Fruit fly (Drosophila melanogaster): Measurements from ENCODE around the gene spn-D.

DNA sequence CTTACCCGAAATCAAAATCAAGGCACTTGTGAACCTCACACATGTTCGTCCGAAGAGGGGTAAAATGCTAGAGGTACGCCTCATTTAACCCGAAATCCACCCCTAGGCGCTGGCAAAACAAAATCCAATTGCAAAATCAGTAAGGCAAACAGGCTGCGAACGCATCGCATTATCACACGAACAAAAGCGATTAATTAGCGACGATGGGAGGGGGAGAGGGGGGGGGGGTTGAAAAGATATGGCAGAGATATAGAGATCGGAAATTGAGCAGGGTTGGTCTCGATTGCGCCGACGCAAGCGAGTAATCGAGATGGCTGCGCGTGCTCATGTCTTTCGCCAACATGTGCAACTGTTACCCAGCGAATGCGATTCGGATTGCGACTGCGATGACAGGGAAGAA is 31.4 kb downstream of the spn-D start:
- TF ChIP-seq ss (GFP tag; optimal IDR thresholded peaks at IDR 0.05) (no peak), CG8319 (GFP tag; optimal IDR thresholded peaks at IDR 0.05) (no peak), Lpt (GFP tag; optimal IDR thresholded peaks at IDR 0.05) (no peak), achi (GFP tag; optimal IDR thresholded peaks at IDR 0.05) (no peak), CG3919 (GFP tag; optimal IDR thresholded peaks at IDR 0.05) (no peak), CG15336 (GFP tag; IDR thresholded peaks at IDR 0.05) (no peak), Gug (GFP tag; IDR thresholded peaks at IDR 0.05) (no peak), Hr4 (GFP tag; optimal IDR thresholded peaks at IDR 0.05) (no peak), CG31627 (GFP tag; optimal IDR thresholded peaks at IDR 0.05) (no peak)

Data from whole organism, prepupa.